Worm (Caenorhabditis elegans): Measurements from ENCODE around the gene K08H2.4.

Gene K08H2.4

ce11 chrX:13227778-13228177 is 10.5 kb upstream of the K08H2.4 start:
- TF ChIP-seq sea-2 (GFP tag; optimal IDR thresholded peaks at IDR 0.05), result no peak
- no peak for TF ChIP-seq mml-1 (tag; optimal IDR thresholded peaks at IDR 0.05)
- TF ChIP-seq nhr-76 (tag; optimal IDR thresholded peaks at IDR 0.05), result no peak
- no peak for TF ChIP-seq jun-1 (tag; optimal IDR thresholded peaks at IDR 0.05)
- no peak for TF ChIP-seq mdl-1 (tag; optimal IDR thresholded peaks at IDR 0.05)
- TF ChIP-seq nhr-77 (tag; optimal IDR thresholded peaks at IDR 0.05), result no peak
- no peak for TF ChIP-seq lin-15B (tag; optimal IDR thresholded peaks at IDR 0.05)
- no peak for TF ChIP-seq ceh-82 (tag; optimal IDR thresholded peaks at IDR 0.05)
- TF ChIP-seq ceh-9 (tag; optimal IDR thresholded peaks at IDR 0.05), result no peak
- TF ChIP-seq ama-1 (optimal IDR thresholded peaks at IDR 0.05), result no peak
- no peak for TF ChIP-seq nhr-67 (tag; optimal IDR thresholded peaks at IDR 0.05)

ce11 chrX:13232259-13232658 is 6.0 kb upstream of the K08H2.4 start, which contains the start of gene bgnt-1.5:
TSS of gene bgnt-1.5 (minus strand) at chrX:13232359.
- TF ChIP-seq lsy-12 (tag; optimal IDR thresholded peaks at IDR 0.05), result no peak
- TF ChIP-seq sea-2 (GFP tag; optimal IDR thresholded peaks at IDR 0.05), result no peak
- no peak for TF ChIP-seq fkh-2 (tag; optimal IDR thresholded peaks at IDR 0.05)
- TF ChIP-seq R02D3.7 (tag; optimal IDR thresholded peaks at IDR 0.05), result no peak
- no peak for TF ChIP-seq unc-39 (tag; optimal IDR thresholded peaks at IDR 0.05)
- no peak for TF ChIP-seq ztf-4 (tag; optimal IDR thresholded peaks at IDR 0.05)

- TF ChIP-seq ceh-28 (tag; optimal IDR thresholded peaks at IDR 0.05), result no peak
- TF ChIP-seq nhr-237 (tag; optimal IDR thresholded peaks at IDR 0.05), result no peak
These were observed 3.4 kb upstream of the K08H2.4 start, which contains the start of gene K08H2.2 for ce11 chrX:13234879-13235278. TSS of gene K08H2.2 (minus strand) at chrX:13234979.

ce11 chrX:13237102-13237501 is 1.2 kb upstream of the K08H2.4 start, which contains the start of gene K08H2.3:
TSS of gene K08H2.3 (plus strand) at chrX:13237402.
- TF ChIP-seq elt-3 (tag; optimal IDR thresholded peaks at IDR 0.05) (no peak), ama-1 (optimal IDR thresholded peaks at IDR 0.05) (no peak), snpc-4 (tag; optimal IDR thresholded peaks at IDR 0.05) (no peak), lin-15B (tag; optimal IDR thresholded peaks at IDR 0.05) (peak; percentile 22), eor-1 (tag; optimal IDR thresholded peaks at IDR 0.05) (no peak), ztf-11 (tag; optimal IDR thresholded peaks at IDR 0.05) (no peak)

- no peak for TF ChIP-seq ceh-9 (tag; optimal IDR thresholded peaks at IDR 0.05)
- no peak for TF ChIP-seq nhr-23 (tag; optimal IDR thresholded peaks at IDR 0.05)
- no peak for TF ChIP-seq nhr-12 (tag; optimal IDR thresholded peaks at IDR 0.05)
- no peak for TF ChIP-seq nhr-43 (tag; optimal IDR thresholded peaks at IDR 0.05; ENCODE audit: poor library complexity, severe bottlenecking)
- TF ChIP-seq ceh-16 (tag; optimal IDR thresholded peaks at IDR 0.05), result no peak
- no peak for TF ChIP-seq skn-1 (tag; optimal IDR thresholded peaks at IDR 0.05)
- TF ChIP-seq ceh-82 (tag; optimal IDR thresholded peaks at IDR 0.05), result no peak
- no peak for TF ChIP-seq fos-1 (tag; optimal IDR thresholded peaks at IDR 0.05)
- no peak for TF ChIP-seq ZK546.5 (tag; optimal IDR thresholded peaks at IDR 0.05)
- no peak for TF ChIP-seq nfya-1 (tag; optimal IDR thresholded peaks at IDR 0.05; ENCODE audit: insufficient read depth)
- no peak for TF ChIP-seq elt-1 (tag; optimal IDR thresholded peaks at IDR 0.05)
- no peak for TF ChIP-seq aly-2 (tag; optimal IDR thresholded peaks at IDR 0.05)
- TF ChIP-seq lsy-12 (tag; optimal IDR thresholded peaks at IDR 0.05), result no peak
- no peak for TF ChIP-seq nhr-237 (tag; optimal IDR thresholded peaks at IDR 0.05)
- no peak for TF ChIP-seq pqm-1 (tag; optimal IDR thresholded peaks at IDR 0.05)
- TF ChIP-seq nhr-25 (tag; optimal IDR thresholded peaks at IDR 0.05), result no peak
These were observed 3.9 kb downstream of the K08H2.4 start, which contains the start of gene K08H2.5 for ce11 chrX:13242231-13242630. TSS of gene K08H2.5 (minus strand) at chrX:13242331.

- TF ChIP-seq hmg-11 (tag; optimal IDR thresholded peaks at IDR 0.05), result no peak
- peak; percentile 38 for TF ChIP-seq ceh-28 (tag; optimal IDR thresholded peaks at IDR 0.05)
These were observed 6.8 kb downstream of the K08H2.4 start, which contains the start of gene hpl-1 for ce11 chrX:13245090-13245489. TSS of gene hpl-1 (plus strand) at chrX:13245390.

All from whole organism, L3 larva.